Comparison of ENCODE assay signal across 5 worm cellular contexts in the genomic region with DNA sequence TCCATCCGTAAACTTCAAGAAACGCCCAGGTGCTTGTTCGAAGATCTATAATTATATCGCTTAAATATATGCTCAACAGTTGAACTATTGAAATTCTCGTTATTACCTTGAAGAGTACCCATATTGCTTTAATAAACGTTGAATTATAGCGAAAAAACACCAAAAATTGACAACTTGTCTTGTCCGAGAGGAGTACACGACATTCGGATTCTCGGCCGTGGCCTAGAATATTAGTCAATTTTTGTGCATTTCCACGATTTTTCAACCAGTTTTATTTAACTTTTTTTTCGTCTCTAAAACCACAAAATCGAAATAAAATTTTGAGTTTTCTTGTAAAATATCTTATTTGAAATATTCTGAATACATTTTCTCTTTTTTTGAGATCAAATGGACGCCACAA.
TF ChIP-seq lines count a peak whose summit lies in the region.

A gene (minus strand): TSS at position 205 of the 400 bp plus-strand sequence.
A gene (plus strand): TSS at position 383 of the 400 bp plus-strand sequence.

TF ChIP-seq in whole organism, L1 larva, 84 proteins besides CTCF, POLR2A, EP300 and RAD21 (continues in another document):
- TF ChIP-seq nhr-47 (tag; optimal IDR thresholded peaks at IDR 0.05; lab: Kevin White, UChicago) (peak; percentile 82), mef-2 (tag; optimal IDR thresholded peaks at IDR 0.05; lab: Kevin White, UChicago) (no peak), hpl-2 (GFP tag; optimal IDR thresholded peaks at IDR 0.05; lab: Kevin White, UChicago) (no peak), fos-1 (tag; optimal IDR thresholded peaks at IDR 0.05; lab: Kevin White, UChicago) (no peak), alr-1 (tag; optimal IDR thresholded peaks at IDR 0.05; lab: Kevin White, UChicago; ENCODE audit: borderline replicate concordance) (no peak), F16B12.6 (tag; optimal IDR thresholded peaks at IDR 0.05; lab: Kevin White, UChicago) (peak; percentile 40), mdl-1 (tag; optimal IDR thresholded peaks at IDR 0.05; lab: Kevin White, UChicago) (no peak), swsn-7 (tag; optimal IDR thresholded peaks at IDR 0.05; lab: Kevin White, UChicago) (peak; percentile 70), ztf-11 (tag; optimal IDR thresholded peaks at IDR 0.05; lab: Kevin White, UChicago) (peak in 1 of 2 experiments; percentile 88), nhr-11 (tag; optimal IDR thresholded peaks at IDR 0.05; lab: Kevin White, UChicago) (no peak), egl-27 (tag; optimal IDR thresholded peaks at IDR 0.05; lab: Kevin White, UChicago) (no peak), nhr-84 (tag; optimal IDR thresholded peaks at IDR 0.05; lab: Kevin White, UChicago) (no peak), zip-4 (GFP tag; optimal IDR thresholded peaks at IDR 0.05; lab: Kevin White, UChicago) (peak; percentile 8), lin-13 (GFP tag; optimal IDR thresholded peaks at IDR 0.05; lab: Kevin White, UChicago) (peak; percentile 21), nhr-20 (tag; optimal IDR thresholded peaks at IDR 0.05; lab: Kevin White, UChicago) (peak; percentile 74), lin-14 (GFP tag; optimal IDR thresholded peaks at IDR 0.05; lab: Kevin White, UChicago) (peak; percentile 71)

TF ChIP-seq in whole organism, L3 larva, 47 proteins besides CTCF, POLR2A, EP300 and RAD21 (continues in another document):
- no peak for TF ChIP-seq ztf-4 (tag; optimal IDR thresholded peaks at IDR 0.05; lab: Kevin White, UChicago)
- no peak for TF ChIP-seq nhr-77 (tag; optimal IDR thresholded peaks at IDR 0.05; lab: Kevin White, UChicago)
- no peak for TF ChIP-seq ceh-9 (tag; optimal IDR thresholded peaks at IDR 0.05; lab: Kevin White, UChicago)
- TF ChIP-seq nhr-23 (tag; optimal IDR thresholded peaks at IDR 0.05; lab: Kevin White, UChicago) = peak; percentile 48
- TF ChIP-seq elt-2 (tag; optimal IDR thresholded peaks at IDR 0.05; lab: Kevin White, UChicago) = peak; percentile 6
- TF ChIP-seq lin-39 (tag; optimal IDR thresholded peaks at IDR 0.05; lab: Kevin White, UChicago) = no peak
- TF ChIP-seq nhr-11 (tag; optimal IDR thresholded peaks at IDR 0.05; lab: Kevin White, UChicago) = no peak
- TF ChIP-seq daf-12 (tag; optimal IDR thresholded peaks at IDR 0.05; lab: Kevin White, UChicago) = no peak
- peak; percentile 53 for TF ChIP-seq snpc-4 (tag; optimal IDR thresholded peaks at IDR 0.05; lab: Kevin White, UChicago)
- TF ChIP-seq hmg-11 (tag; optimal IDR thresholded peaks at IDR 0.05; lab: Kevin White, UChicago) = peak; percentile 33
- TF ChIP-seq mdl-1 (tag; optimal IDR thresholded peaks at IDR 0.05; lab: Kevin White, UChicago) = no peak
- TF ChIP-seq nhr-12 (tag; optimal IDR thresholded peaks at IDR 0.05; lab: Kevin White, UChicago) = no peak
- TF ChIP-seq pqm-1 (tag; optimal IDR thresholded peaks at IDR 0.05; lab: Kevin White, UChicago) = peak; percentile 43
- no peak for TF ChIP-seq aly-2 (tag; optimal IDR thresholded peaks at IDR 0.05; lab: Kevin White, UChicago)
- TF ChIP-seq nfya-1 (tag; optimal IDR thresholded peaks at IDR 0.05; lab: Kevin White, UChicago; ENCODE audit: insufficient read depth) = peak; percentile 65
- no peak for TF ChIP-seq ztf-11 (tag; optimal IDR thresholded peaks at IDR 0.05; lab: Kevin White, UChicago)
- no peak for TF ChIP-seq lsy-12 (tag; optimal IDR thresholded peaks at IDR 0.05; lab: Kevin White, UChicago)
- peak; percentile 71 for TF ChIP-seq pha-4 (tag; optimal IDR thresholded peaks at IDR 0.05; lab: Kevin White, UChicago)
- peak; percentile 80 for TF ChIP-seq lin-15B (tag; optimal IDR thresholded peaks at IDR 0.05; lab: Kevin White, UChicago)

TF ChIP-seq in whole organism, early embryonic, 17 proteins besides CTCF, POLR2A, EP300 and RAD21:
- TF ChIP-seq hnd-1 (tag; optimal IDR thresholded peaks at IDR 0.05; lab: Kevin White, UChicago) (no peak), pes-1 (GFP tag; IDR thresholded peaks at IDR 0.05; lab: Robert Waterston, UW) (no peak), scrt-1 (GFP tag; IDR thresholded peaks at IDR 0.05; lab: Robert Waterston, UW) (no peak), ceh-13 (GFP tag; optimal IDR thresholded peaks at IDR 0.05; lab: Kevin White, UChicago) (no peak), B0310.2 (tag; optimal IDR thresholded peaks at IDR 0.05; lab: Kevin White, UChicago) (no peak), ceh-36 (tag; optimal IDR thresholded peaks at IDR 0.05; lab: Kevin White, UChicago) (no peak), hmg-4 (GFP tag; optimal IDR thresholded peaks at IDR 0.05; lab: Kevin White, UChicago) (no peak), tbx-37 (GFP tag; conservative IDR thresholded peaks at IDR 0.05; lab: Robert Waterston, UW) (0 out of 2 replicates have a peak, but pooled peaks have one; percentile 25)

TF ChIP-seq in whole organism, midembryonic, 9 proteins besides CTCF, POLR2A, EP300 and RAD21:
- TF ChIP-seq cog-1 (tag; optimal IDR thresholded peaks at IDR 0.05; lab: Kevin White, UChicago) (peak; percentile 36), tab-1 (GFP tag; IDR thresholded peaks at IDR 0.05; lab: Robert Waterston, UW) (no peak), ztf-29 (GFP tag; IDR thresholded peaks at IDR 0.05; lab: Robert Waterston, UW) (no peak), klf-2 (GFP tag; conservative IDR thresholded peaks at IDR 0.05; lab: Robert Waterston, UW) (no peak), ztf-23 (GFP tag; IDR thresholded peaks at IDR 0.05; lab: Robert Waterston, UW) (no peak), med-1 (GFP tag; optimal IDR thresholded peaks at IDR 0.05; lab: Kevin White, UChicago; ENCODE audit: insufficient read depth) (no peak)

TF ChIP-seq in whole organism, young adult, 124 proteins besides CTCF, POLR2A, EP300 and RAD21:
- TF ChIP-seq lin-54 (GFP tag; optimal IDR thresholded peaks at IDR 0.05; lab: Kevin White, UChicago) (peak; percentile 3), C06A6.2 (GFP tag; conservative IDR thresholded peaks at IDR 0.05; lab: Robert Waterston, UW) (no peak), aptf-3 (GFP tag; IDR thresholded peaks at IDR 0.05; lab: Robert Waterston, UW) (no peak), ets-4 (GFP tag; optimal IDR thresholded peaks at IDR 0.05; lab: Kevin White, UChicago) (no peak), let-607 (tag; optimal IDR thresholded peaks at IDR 0.05; lab: Kevin White, UChicago) (peak in 1 of 2 experiments; percentile 60), snpc-1.1 (tag; optimal IDR thresholded peaks at IDR 0.05; lab: Kevin White, UChicago; ENCODE audit: insufficient read depth) (no peak), cebp-1 (GFP tag; IDR thresholded peaks at IDR 0.05; lab: Robert Waterston, UW) (no peak), cebp-1 (tag; optimal IDR thresholded peaks at IDR 0.05; lab: Kevin White, UChicago) (peak; percentile 24), rcor-1 (GFP tag; IDR thresholded peaks at IDR 0.05; lab: Robert Waterston, UW) (0 out of 2 replicates have a peak, but pooled peaks have one; percentile 15), lsl-1 (GFP tag; optimal IDR thresholded peaks at IDR 0.05; lab: Kevin White, UChicago) (peak; percentile 34), rec-8 (tag; optimal IDR thresholded peaks at IDR 0.05; lab: Kevin White, UChicago) (peak in 1 of 2 experiments; percentile 53), ZK185.1 (tag; optimal IDR thresholded peaks at IDR 0.05; lab: Kevin White, UChicago; ENCODE audit: poor library complexity, severe bottlenecking) (peak; percentile 76), unc-130 (GFP tag; optimal IDR thresholded peaks at IDR 0.05; lab: Kevin White, UChicago) (peak; percentile 53), B0035.1 (tag; optimal IDR thresholded peaks at IDR 0.05; lab: Kevin White, UChicago) (no peak), dox-1 (GFP tag; IDR thresholded peaks at IDR 0.05; lab: Robert Waterston, UW) (peak; percentile 54; the same call in 1 of the 2 replicates), sea-2 (GFP tag; IDR thresholded peaks at IDR 0.05; lab: Robert Waterston, UW) (no peak), D2030.7 (GFP tag; IDR thresholded peaks at IDR 0.05; lab: Robert Waterston, UW) (peak; percentile 26; the same call in 1 of the 2 replicates), lin-35 (GFP tag; optimal IDR thresholded peaks at IDR 0.05; lab: Kevin White, UChicago) (peak in 1 of 3 experiments; percentile 63), tbp1 (GFP tag; optimal IDR thresholded peaks at IDR 0.05; lab: Kevin White, UChicago) (no peak), lsy-27 (tag; optimal IDR thresholded peaks at IDR 0.05; lab: Kevin White, UChicago; ENCODE audit: borderline replicate concordance, insufficient read depth) (no peak), cebp-2 (GFP tag; IDR thresholded peaks at IDR 0.05; lab: Robert Waterston, UW) (no peak), xnd-1 (tag; optimal IDR thresholded peaks at IDR 0.05; lab: Kevin White, UChicago) (no peak), Y95B8A.8 (GFP tag; IDR thresholded peaks at IDR 0.05; lab: Robert Waterston, UW) (no peak), ceh-27 (GFP tag; optimal IDR thresholded peaks at IDR 0.05; lab: Kevin White, UChicago) (peak; percentile 61), lin-40 (tag; optimal IDR thresholded peaks at IDR 0.05; lab: Kevin White, UChicago) (peak; percentile 5), Y53F4B.3 (GFP tag; IDR thresholded peaks at IDR 0.05; lab: Robert Waterston, UW) (no peak), him-1 (tag; optimal IDR thresholded peaks at IDR 0.05; lab: Kevin White, UChicago) (peak; percentile 44), sptf-2 (GFP tag; optimal IDR thresholded peaks at IDR 0.05; lab: Kevin White, UChicago) (no peak), lag-1 (GFP tag; IDR thresholded peaks at IDR 0.05; lab: Robert Waterston, UW) (no peak), ztf-18 (tag; optimal IDR thresholded peaks at IDR 0.05; lab: Kevin White, UChicago) (peak; percentile 8), mcd-1 (GFP tag; IDR thresholded peaks at IDR 0.05; lab: Robert Waterston, UW) (peak; percentile 48; the same call in 1 of the 2 replicates), ccch-3 (GFP tag; optimal IDR thresholded peaks at IDR 0.05; lab: Kevin White, UChicago) (no peak), ceh-40 (GFP tag; IDR thresholded peaks at IDR 0.05; lab: Robert Waterston, UW) (0 out of 2 replicates have a peak, but pooled peaks have one; percentile 10), repo-1 (tag; optimal IDR thresholded peaks at IDR 0.05; lab: Kevin White, UChicago) (no peak), madf-8 (GFP tag; conservative IDR thresholded peaks at IDR 0.05; lab: Robert Waterston, UW) (peak; percentile 36; the same call in 1 of the 2 replicates), dpl-1 (GFP tag; optimal IDR thresholded peaks at IDR 0.05; lab: Kevin White, UChicago) (no peak), athp-1 (tag; optimal IDR thresholded peaks at IDR 0.05; lab: Kevin White, UChicago) (no peak), pha-4 (tag; optimal IDR thresholded peaks at IDR 0.05; lab: Kevin White, UChicago) (no peak), nhr-120 (GFP tag; IDR thresholded peaks at IDR 0.05; lab: Robert Waterston, UW) (no peak), Y79H2A.3 (GFP tag; conservative IDR thresholded peaks at IDR 0.05; lab: Robert Waterston, UW) (no peak)
